Fruit fly (Drosophila melanogaster): ENCODE results near the gene Bdbt.
A peak's percentile ranks its signal among the peaks of the same experiment; 100 is the strongest.

Bdbt gene

DNA sequence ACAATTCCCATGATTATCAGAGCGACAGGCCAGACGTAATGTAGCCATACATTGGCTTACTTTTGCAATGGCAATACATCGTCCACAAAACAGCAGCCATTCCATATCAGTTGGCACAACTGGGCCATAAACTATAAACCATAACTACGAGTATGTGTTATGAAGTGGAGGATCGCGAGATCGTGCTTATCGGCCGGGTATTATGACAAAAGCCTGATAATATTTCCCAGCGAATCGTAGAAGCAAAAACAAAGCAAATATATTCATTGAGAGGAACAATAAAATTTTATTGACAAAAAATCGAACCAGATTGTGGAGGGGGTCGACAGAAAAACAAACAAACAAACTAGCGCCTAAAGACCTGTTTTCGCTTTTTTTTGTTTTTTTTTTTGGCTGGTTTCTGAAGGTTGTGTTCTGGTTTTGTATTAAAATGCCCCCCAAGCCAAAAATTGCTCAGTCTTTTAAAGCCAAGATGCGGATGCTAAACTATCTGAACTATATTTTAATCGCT is 44.7 kb upstream of the Bdbt start, which contains the start of gene CG5810 (continued):
- TF ChIP-seq cas (GFP tag; IDR thresholded peaks at IDR 0.05) (no peak), CG8290 (GFP tag; optimal IDR thresholded peaks at IDR 0.05) (no peak), CG8290 (tag; optimal IDR thresholded peaks at IDR 0.05) (peak in 1 of 2 experiments; percentile 86), CG30403 (GFP tag; optimal IDR thresholded peaks at IDR 0.05) (no peak), Adf1 (GFP tag; IDR thresholded peaks at IDR 0.05) (peak; percentile 52; the same call in 1 of the 2 replicates), sqz (GFP tag; optimal IDR thresholded peaks at IDR 0.05) (peak; percentile 29), Sin3A (optimal IDR thresholded peaks at IDR 0.05) (no peak), CG9817 (tag; optimal IDR thresholded peaks at IDR 0.05) (peak; percentile 3), CG34376 (GFP tag; optimal IDR thresholded peaks at IDR 0.05) (peak; percentile 93), sens (GFP tag) (peak; percentile 45), CG3281 (GFP tag; optimal IDR thresholded peaks at IDR 0.05) (peak; percentile 39), ap (GFP tag; IDR thresholded peaks at IDR 0.05) (no peak), CrebB (tag; optimal IDR thresholded peaks at IDR 0.05) (peak; percentile 84), CG15514 (GFP tag; optimal IDR thresholded peaks at IDR 0.05) (peak; percentile 32), Atf6 (GFP tag; IDR thresholded peaks at IDR 0.05) (peak; percentile 57; the same call in 1 of the 2 replicates), CG6813 (GFP tag; optimal IDR thresholded peaks at IDR 0.05) (peak; percentile 28), HmgZ (tag; optimal IDR thresholded peaks at IDR 0.05) (peak; percentile 90), CG2678 (tag; optimal IDR thresholded peaks at IDR 0.05) (peak; percentile 55), br (optimal IDR thresholded peaks at IDR 0.05) (no peak), Vsx1 (GFP tag; optimal IDR thresholded peaks at IDR 0.05) (peak; percentile 44), CG17568 (GFP tag; optimal IDR thresholded peaks at IDR 0.05) (peak; percentile 86), CG4360 (GFP tag; IDR thresholded peaks at IDR 0.05) (no peak), Pdp1 (GFP tag; optimal IDR thresholded peaks at IDR 0.05) (peak in 1 of 2 experiments; percentile 66), odd (GFP tag; optimal IDR thresholded peaks at IDR 0.05) (peak; percentile 79), CG15269 (tag; optimal IDR thresholded peaks at IDR 0.05) (peak; percentile 65), NfI (GFP tag; optimal IDR thresholded peaks at IDR 0.05) (peak; percentile 21), PHDP (tag; optimal IDR thresholded peaks at IDR 0.05) (peak; percentile 73), CG12219 (GFP tag; optimal IDR thresholded peaks at IDR 0.05) (peak; percentile 51), salm (tag; optimal IDR thresholded peaks at IDR 0.05) (peak; percentile 66), CG12071 (GFP tag; optimal IDR thresholded peaks at IDR 0.05) (peak; percentile 12), CG43689 (GFP tag; IDR thresholded peaks at IDR 0.05) (no peak), Six4 (GFP tag; optimal IDR thresholded peaks at IDR 0.05) (no peak), CG17912 (GFP tag; optimal IDR thresholded peaks at IDR 0.05) (peak; percentile 33), fd102C (GFP tag; optimal IDR thresholded peaks at IDR 0.05) (no peak), Hey (tag; optimal IDR thresholded peaks at IDR 0.05) (peak; percentile 83), Fer1 (GFP tag; optimal IDR thresholded peaks at IDR 0.05) (peak; percentile 48), CG18011 (GFP tag; optimal IDR thresholded peaks at IDR 0.05) (peak; percentile 50), Hmr (GFP tag; optimal IDR thresholded peaks at IDR 0.05) (peak; percentile 56), CG13894 (tag; optimal IDR thresholded peaks at IDR 0.05) (peak; percentile 91), Nf-YC (tag; optimal IDR thresholded peaks at IDR 0.05) (peak; percentile 9), chinmo (GFP tag; IDR thresholded peaks at IDR 0.05; ENCODE audit: partially characterized antibody) (peak; percentile 96), CG6854 (GFP tag; optimal IDR thresholded peaks at IDR 0.05) (peak; percentile 24), sd (tag; optimal IDR thresholded peaks at IDR 0.05) (peak; percentile 95), Meics (GFP tag; optimal IDR thresholded peaks at IDR 0.05) (peak; percentile 18), CG11695 (GFP tag; IDR thresholded peaks at IDR 0.05) (0 out of 3 replicates have a peak, but pooled peaks have one; percentile 9), grn (GFP tag; optimal IDR thresholded peaks at IDR 0.05) (peak; percentile 58)
